Worm (Caenorhabditis elegans) whole organism, late embryonic: ENCODE results near the gene znfx-1.

Experiments used
- K09A11.1 ChIP-seq: sonication (generic microtip); optimal IDR thresholded peaks from 2 replicates; lab custom pipeline; 2017; ENCODE audit warnings: antibody characterized with exemption, mild to moderate bottlenecking, missing genetic modification characterization, missing compliant biosample characterization; ENCODE audit not compliant: insufficient read depth
- T23F11.4 ChIP-seq: fragments of 200-800 bp; sonication (Bioruptor generic); optimal IDR thresholded peaks from 2 replicates; lab custom pipeline; 2018; ENCODE audit warnings: mild to moderate bottlenecking, missing genetic modification characterization, missing compliant biosample characterization
- ama-1 ChIP-seq: fragments of 150-350 bp; optimal IDR thresholded peaks from 2 replicates; lab custom pipeline; 2014
- elt-2 ChIP-seq: sonication (generic microtip); optimal IDR thresholded peaks from 2 replicates; lab custom pipeline; 2016; ENCODE audit warnings: missing genetic modification reagents, missing genetic modification characterization, missing compliant biosample characterization
- fkh-10 ChIP-seq: fragments of 150-350 bp; optimal IDR thresholded peaks from 2 replicates; lab custom pipeline; 2014; ENCODE audit warnings: missing biosample characterization, missing genetic modification reagents, missing genetic modification characterization
- nfya-1 ChIP-seq: sonication (generic microtip); optimal IDR thresholded peaks from 2 replicates; lab custom pipeline; 2017; ENCODE audit warnings: missing genetic modification characterization, mild to moderate bottlenecking, missing compliant biosample characterization, antibody characterized with exemption, moderate library complexity
- nhr-11 ChIP-seq: fragments of 150-350 bp; optimal IDR thresholded peaks from 2 replicates; lab custom pipeline; 2014; ENCODE audit warnings: missing biosample characterization, missing genetic modification characterization
- nhr-232 ChIP-seq: sonication (generic microtip); optimal IDR thresholded peaks from 2 replicates; lab custom pipeline; 2016; ENCODE audit warnings: missing genetic modification characterization, missing compliant biosample characterization
- pat-9 ChIP-seq: fragments of 200-800 bp; sonication (Bioruptor generic); optimal IDR thresholded peaks from 2 replicates; lab custom pipeline; 2018; ENCODE audit warnings: mild to moderate bottlenecking, missing genetic modification characterization, moderate library complexity, missing compliant biosample characterization
- pha-4 ChIP-seq: fragments of 150-350 bp; optimal IDR thresholded peaks from 2 replicates; lab custom pipeline; 2018; ENCODE audit warnings: missing biosample characterization, missing genetic modification reagents, missing genetic modification characterization
- pqm-1 ChIP-seq: sonication (generic microtip); optimal IDR thresholded peaks from 2 replicates; lab custom pipeline; 2016; ENCODE audit warnings: missing genetic modification characterization, missing compliant biosample characterization
- unc-55 ChIP-seq: sonication (generic microtip); optimal IDR thresholded peaks from 2 replicates; lab custom pipeline; 2017; ENCODE audit warnings: missing biosample characterization, missing genetic modification reagents, missing genetic modification characterization

ce11 chrII:9210076-9210475 is 3.4 kb upstream of the znfx-1 start, which contains the start of gene ZK1067.4:
- no peak for TF ChIP-seq elt-2 (tag; lab: Kevin White, UChicago)
- no peak for TF ChIP-seq pqm-1
- TF ChIP-seq nhr-232 (tag; lab: Kevin White, UChicago): no peak
- no peak for TF ChIP-seq T23F11.4 (GFP tag; lab: Kevin White, UChicago)
- no peak for TF ChIP-seq pat-9 (tag; lab: Kevin White, UChicago)
- no peak for TF ChIP-seq pha-4 (tag; lab: Kevin White, UChicago)
- no peak for TF ChIP-seq nhr-11
- no peak for TF ChIP-seq nfya-1 (tag; lab: Kevin White, UChicago)
- no peak for TF ChIP-seq ama-1
- no peak for TF ChIP-seq unc-55 (GFP tag; lab: Kevin White, UChicago)
- TF ChIP-seq K09A11.1 (tag; lab: Kevin White, UChicago): no peak
- no peak for TF ChIP-seq fkh-10 (GFP tag; lab: Kevin White, UChicago)
